Fruit fly (Drosophila melanogaster) ovary, adult (tissue): ENCODE data around the gene FMRFaR.

Experiments used
- CG17801 ChIP-seq: fragments of 200-800 bp; optimal IDR thresholded peaks from 2 replicates; lab custom pipeline; 2019; ENCODE audit warnings: missing biosample characterization, mild to moderate bottlenecking, missing genetic modification characterization, moderate library complexity; ENCODE audit not compliant: partially characterized antibody

Gene FMRFaR

DNA sequence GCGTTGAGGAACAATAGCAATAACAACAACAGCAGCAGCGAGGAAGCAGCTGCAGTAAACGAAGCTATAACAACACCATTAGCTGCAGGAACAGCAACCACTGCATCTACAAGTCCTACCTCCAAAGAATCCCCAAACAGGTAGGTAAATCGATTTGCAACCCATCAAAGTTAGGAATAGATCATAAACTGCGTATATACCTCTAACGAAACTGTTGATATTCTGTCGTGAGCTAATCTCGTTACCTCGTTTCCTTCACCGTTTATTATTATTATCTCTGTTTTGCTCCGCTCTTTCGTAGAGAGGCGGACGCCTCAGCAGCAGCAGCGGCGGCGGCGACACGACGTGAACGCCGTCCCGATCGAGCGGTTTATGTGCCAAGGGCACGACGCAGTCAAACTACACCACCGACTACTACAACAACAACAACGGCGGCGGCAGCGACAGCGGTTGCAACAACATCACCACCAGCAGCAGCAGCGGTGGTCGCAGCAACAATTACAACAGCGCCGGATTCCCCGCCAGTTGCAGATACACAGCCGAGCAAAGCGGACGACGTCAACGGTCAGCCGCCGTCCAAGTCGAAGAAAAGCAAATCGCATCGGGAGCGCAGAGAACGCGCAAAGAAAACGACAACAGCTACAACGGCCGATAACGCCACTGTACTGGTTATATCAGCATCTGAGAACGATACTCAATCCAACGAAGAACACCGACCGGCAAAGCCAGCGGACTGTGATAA is 36.5 kb downstream of the FMRFaR start:
- peak; percentile 66 for TF ChIP-seq CG17801 (GFP tag; lab: Kevin White, UChicago)

DNA sequence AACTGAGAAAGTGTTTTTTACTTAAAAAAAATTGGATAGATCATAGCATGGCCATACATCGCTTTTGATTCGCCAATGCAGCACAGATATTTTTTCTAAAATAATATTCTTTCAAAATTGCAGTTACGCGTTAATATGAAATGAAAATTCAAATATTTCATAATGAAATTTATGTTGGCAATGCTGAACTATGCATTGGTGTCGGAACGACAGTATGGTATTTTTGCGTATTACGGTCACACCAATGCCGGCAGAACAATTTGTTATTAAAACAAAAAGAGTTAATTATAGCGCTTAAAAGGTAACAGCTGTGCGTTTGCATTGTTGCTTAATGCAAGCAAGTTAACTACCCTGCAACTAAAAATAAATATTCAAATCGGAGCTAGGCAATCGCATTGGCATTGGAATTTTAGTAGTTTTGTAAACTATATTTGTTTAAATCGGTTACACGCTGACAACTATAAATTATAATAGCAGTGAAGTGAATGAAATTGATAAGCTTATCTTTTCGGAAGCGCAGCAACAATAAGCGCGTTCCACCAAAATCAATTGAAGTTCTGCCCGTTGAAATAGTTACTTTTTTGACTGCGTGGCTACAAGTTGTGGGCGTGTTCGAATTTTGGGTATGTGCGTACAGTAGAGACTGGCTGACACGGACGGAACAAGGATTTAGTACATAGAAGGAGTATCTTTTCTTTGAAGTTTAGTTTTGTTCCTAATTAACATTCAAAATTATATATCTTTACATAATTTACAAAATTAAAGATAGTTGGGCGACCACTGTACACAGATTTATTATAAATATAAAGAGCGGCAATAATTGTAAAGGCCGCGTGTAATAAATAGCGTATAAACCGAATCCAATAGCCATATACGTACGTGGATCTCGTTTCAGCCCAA is 40.9 kb downstream of the FMRFaR start, which contains the start of gene Prx4:
Gene Prx4, plus strand, starts transcription at position 210 of the 900 bp plus-strand sequence.
- TF ChIP-seq CG17801 (GFP tag; lab: Kevin White, UChicago): peak; percentile 81

DNA sequence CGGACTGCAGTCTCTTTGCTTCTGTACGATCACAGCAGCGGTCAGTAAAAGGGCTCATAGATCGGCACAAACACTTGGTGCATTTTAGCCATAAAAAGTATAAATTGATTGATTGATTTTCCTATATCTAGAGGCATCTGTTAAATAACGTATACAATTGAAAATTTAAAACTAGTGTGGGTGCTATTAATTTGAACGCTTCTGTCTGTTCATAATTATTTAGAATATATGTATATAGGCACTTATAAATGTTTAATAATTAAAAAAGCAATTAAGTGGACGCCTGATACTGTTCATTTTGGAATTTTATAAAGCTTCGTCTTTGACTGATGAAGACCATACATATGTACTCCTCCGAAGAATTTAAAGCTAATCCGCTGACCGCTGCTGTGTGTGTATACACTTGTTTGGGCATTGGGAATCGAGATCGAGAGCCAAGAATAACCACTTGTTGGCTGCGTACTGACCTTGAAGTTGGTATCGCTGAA is 43.8 kb downstream of the FMRFaR start:
- TF ChIP-seq CG17801 (GFP tag; lab: Kevin White, UChicago): peak; percentile 47

DNA sequence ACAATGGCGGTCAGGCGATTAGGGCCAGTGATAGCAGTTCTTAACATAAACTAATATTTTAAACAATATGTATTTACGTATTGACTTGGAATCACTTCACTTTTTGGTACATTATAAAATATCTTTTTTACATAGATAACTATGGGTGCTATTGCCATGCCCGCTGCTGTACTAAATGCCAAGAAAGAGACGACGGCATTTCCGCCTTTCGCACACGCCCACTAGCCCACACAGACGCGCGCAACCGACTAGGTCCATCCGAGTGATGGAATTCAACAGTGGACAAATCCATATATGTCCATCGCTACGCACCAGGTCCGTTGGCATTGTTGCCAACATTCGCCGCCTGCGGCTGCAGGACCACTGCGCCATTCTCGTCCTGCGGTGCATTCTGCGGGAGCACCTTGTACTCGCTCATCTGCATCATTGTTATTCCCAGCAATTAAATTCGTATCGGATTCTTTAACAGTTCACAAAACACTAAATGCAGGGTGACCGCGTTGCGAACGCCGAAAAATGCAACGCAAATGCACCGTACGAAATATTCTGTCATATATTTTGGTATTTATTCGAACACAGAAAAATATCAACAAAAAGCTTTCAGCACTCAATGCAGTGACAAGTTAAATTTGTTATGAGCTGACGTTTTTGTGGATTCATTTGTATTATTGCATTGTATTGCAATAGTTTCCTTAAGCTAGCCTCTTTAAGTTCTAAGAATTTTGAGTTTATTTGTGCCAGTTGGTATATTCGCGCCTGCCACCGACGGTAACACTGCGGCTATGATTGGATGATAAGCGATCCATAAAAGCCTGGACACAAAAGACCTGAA is 45.0 kb downstream of the FMRFaR start, which contains the start of the genes scramb2 and Sk2:
Gene scramb2, minus strand, starts transcription at position 488 of the 832 bp plus-strand sequence.
Gene Sk2, plus strand, starts transcription at position 763 of the 832 bp plus-strand sequence.
- peak; percentile 94 for TF ChIP-seq CG17801 (GFP tag; lab: Kevin White, UChicago)

DNA sequence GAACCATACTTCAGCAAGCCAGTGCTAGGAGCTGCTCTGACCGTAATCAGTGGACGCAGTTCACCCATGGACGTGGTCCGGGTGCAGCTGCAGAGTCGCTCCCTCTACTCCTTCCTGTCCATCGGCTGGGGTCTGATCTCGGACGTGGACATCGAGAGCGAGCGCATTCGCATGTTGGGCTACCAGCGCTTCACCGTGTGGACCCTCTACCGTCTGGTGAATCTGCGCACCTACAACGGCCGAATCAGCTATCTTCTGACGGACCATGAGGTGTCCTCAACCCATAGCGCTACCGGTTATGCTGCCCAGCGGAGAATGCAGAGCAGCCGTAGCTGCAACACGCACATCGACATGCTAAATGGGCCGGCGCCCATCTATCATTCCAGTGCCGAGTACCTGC is 47.1 kb downstream of the FMRFaR start:
- no peak for TF ChIP-seq CG17801 (GFP tag; lab: Kevin White, UChicago)

DNA sequence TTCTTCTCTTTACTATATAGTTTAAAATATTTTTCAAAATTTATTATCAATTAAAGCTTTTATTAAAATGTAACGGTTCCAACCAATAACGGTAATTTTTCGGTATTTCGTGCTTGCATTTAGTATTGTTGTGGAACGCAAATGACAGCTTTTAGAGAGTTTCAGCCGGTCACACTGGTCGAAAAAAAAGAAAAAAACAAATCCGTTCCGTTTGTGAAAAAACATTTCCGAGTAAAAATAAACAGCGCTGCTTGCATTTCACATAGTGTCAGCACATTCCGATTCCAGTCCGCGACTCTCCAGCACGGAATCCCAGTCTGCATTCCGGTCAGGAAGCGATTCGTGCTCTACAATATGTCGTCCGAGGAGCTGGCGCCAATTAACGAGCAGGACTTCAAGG is 48.7 kb downstream of the FMRFaR start, which contains the start of gene CG32485:
Gene CG32485, plus strand, starts transcription at position 139 of the 400 bp plus-strand sequence.
- TF ChIP-seq CG17801 (GFP tag; lab: Kevin White, UChicago): peak; percentile 86

DNA sequence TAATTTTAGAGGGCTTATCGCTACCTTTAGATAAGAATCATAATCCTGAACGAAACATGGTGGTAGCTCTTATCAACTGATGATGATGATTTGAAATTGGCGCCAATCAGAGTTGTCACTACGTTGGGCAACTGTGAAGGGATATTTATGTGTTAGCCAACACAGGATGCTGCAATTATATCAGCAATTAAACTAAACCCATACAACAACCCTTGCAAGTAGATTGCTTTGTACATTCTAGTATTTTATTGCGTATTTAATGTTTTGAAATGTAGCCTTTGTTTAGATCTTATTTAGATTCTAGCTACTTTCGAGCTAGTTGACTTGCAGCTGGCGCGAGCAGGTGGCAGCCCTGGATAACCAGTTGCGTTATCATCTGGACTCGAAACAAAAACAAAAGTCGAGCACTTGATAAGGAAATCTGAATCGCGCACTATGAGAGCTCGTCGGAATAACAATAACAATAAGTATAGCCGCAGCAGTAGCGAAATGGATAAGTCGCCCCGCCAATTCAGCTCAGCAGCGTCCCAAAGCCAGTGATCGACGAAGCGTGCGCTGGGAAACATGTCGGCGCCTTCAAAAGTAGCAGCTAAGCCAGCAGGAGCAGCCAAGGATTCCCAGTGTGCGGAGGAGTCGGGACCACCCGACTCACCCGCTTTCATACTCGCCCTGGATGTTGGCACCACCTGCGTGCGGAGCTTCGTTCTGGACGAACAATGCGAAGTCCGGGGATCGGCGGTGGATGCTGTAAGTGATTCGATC is 50.8 kb downstream of the FMRFaR start, which contains the start of gene CG1271:
Gene CG1271, plus strand, starts transcription at position 405 of the 762 bp plus-strand sequence.
- peak; percentile 54 for TF ChIP-seq CG17801 (GFP tag; lab: Kevin White, UChicago)

DNA sequence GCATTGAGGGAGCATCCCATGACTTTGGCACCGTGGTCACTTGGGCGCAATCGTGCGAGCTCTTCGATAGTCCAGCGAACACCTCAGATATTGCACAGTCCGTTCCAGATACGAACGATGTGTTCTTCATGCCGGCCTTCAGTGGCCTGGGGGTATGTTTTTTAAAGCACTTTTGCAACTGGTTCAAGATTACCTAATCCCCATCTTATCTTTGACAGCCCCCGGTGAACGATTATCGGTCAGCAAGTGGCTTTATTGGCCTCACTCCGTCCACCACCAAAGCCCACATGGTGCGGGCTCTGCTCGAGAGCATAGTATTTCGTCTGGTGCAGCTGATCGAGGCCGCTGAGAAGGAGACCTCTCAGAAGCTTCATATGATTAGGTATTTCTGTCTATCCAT is 52.6 kb downstream of the FMRFaR start:
- TF ChIP-seq CG17801 (GFP tag; lab: Kevin White, UChicago): no peak

DNA sequence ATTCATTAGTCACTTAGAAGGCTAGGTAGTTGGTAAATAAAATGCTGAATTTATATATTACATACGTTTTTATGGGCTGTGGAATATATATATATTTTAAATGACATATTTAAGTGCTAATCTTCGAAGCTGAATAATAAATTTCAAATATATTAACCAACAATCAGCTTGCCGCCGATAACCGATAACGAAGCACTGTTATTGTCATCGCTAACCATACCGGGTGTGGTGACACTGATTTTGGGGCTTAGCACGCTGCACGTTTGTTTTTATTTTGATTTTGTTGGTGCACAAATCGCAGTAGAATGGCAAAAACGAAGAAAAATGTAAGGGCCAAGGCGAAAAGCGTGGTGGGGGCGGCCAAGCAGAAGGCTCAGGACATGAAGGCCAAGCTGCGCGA is 53.3 kb downstream of the FMRFaR start, which contains the start of gene CG16753:
Gene CG16753, plus strand, starts transcription at position 229 of the 400 bp plus-strand sequence.
- peak; percentile 1 for TF ChIP-seq CG17801 (GFP tag; lab: Kevin White, UChicago)

DNA sequence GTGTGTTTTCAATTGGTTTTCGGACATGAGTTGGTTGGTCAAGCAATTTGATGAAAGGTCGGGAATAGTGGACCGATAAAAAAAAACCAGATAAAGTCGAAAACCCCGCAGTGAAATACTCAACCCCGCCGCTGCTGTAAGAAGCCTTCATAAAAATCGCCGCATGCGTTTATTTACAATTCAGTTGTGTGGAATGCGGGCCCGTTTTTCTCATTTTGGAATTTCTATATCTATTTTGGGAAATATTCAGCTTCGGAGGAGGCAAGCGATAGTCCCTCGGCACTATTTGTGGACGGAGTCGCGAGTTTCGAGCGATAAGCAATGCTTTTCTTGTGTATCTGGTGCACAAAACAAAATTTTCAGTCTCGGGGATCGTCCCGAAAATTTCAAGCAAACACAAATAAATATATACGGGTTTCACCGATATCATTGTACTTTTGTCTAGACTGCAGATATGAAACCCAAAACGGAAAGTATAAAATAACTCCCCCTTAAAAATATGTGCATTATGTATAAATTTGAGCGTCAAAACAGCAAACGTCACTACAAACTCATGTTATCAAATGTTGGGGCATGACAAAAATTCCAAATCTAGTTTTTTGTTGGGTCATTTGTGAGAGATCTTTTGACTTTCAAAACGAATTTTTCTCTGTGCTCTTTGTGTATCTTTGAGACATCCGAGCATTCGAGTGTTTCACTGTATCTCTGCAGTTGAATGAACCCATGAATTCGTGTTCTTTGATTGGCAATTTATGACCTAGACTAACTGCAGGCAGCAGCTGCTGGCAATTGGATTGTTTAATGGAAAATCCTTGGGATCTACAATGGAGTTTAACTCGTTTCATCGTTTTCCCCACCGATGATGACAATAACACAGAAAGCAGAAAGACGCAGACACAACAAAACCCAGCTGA is 57.7 kb downstream of the FMRFaR start:
- TF ChIP-seq CG17801 (GFP tag; lab: Kevin White, UChicago): no peak

DNA sequence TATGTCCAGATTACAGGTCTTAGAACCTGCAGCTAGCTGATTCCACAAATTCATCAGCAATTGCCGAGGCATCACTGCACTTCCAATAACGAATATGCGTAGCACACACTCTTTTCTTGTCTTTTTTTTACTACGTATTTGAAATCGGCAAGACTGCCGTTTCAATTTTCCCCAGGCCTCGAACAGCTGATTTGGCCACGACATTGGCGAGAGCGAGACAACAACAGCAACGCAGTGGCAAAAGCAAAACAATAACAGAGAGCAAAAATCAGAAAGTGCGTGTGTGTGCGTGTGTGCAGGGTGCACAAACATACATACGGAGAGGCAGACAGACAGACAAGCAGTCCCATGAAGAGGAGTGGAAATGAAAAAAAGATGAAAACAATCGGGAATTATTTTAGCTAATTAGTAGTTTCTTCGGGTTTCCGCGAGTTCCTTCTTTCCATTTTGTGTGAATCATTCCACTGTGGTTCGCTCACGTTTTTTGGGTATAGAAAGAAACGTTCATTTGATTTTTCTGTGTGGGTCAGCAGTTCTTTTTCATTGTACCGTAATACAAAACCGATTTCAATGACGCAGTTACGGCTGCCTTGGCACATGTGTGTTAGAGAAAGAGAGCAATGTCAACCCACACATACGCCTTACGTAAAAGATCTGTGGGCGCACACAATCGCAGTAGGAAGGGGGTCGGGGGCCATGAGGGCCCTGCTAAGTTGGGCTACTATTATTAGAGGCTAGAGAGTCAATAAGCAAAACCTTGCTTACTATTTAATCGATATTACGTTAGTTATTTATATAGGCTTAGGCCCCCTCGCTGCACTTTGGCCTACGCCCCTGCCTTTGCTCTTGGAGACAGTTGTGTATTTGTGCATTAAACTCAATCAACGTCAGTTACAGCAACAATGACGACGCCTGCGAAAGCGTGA is 58.8 kb downstream of the FMRFaR start:
- TF ChIP-seq CG17801 (GFP tag; lab: Kevin White, UChicago): peak; percentile 99
